Worm (Caenorhabditis elegans) whole organism, early embryonic: ENCODE data around the gene riok-3.

Experiments
- B0310.2 ChIP-seq: sonication (generic microtip); optimal IDR thresholded peaks from 2 replicates; lab custom pipeline; 2016; ENCODE audit warnings: mild to moderate bottlenecking, missing genetic modification characterization, missing compliant biosample characterization
- ama-1 ChIP-seq: fragments of 150-350 bp; optimal IDR thresholded peaks from 2 replicates; lab custom pipeline; 2014
- ceh-13 ChIP-seq: fragments of 200-800 bp; sonication (Bioruptor generic); optimal IDR thresholded peaks from 2 replicates; lab custom pipeline; 2018; ENCODE audit warnings: mild to moderate bottlenecking, missing genetic modification characterization, missing compliant biosample characterization
- flt-1 ChIP-seq: fragments of 200-800 bp; sonication (Bioruptor generic); IDR thresholded peaks from 2 replicates; pipeline ENCODE4 v1.3.6; 2022; ENCODE audit warnings: missing genetic modification characterization, missing compliant biosample characterization
- hmg-4 ChIP-seq: fragments of 200-800 bp; sonication (Bioruptor generic); optimal IDR thresholded peaks from 2 replicates; lab custom pipeline; 2018; ENCODE audit warnings: mild to moderate bottlenecking, missing genetic modification characterization, missing compliant biosample characterization
- pes-1 ChIP-seq: fragments of 200-800 bp; sonication (Bioruptor generic); IDR thresholded peaks from 2 replicates; pipeline ENCODE4 v1.3.6; 2022; ENCODE audit warnings: missing genetic modification reagents, missing genetic modification characterization, missing compliant biosample characterization
- scrt-1 ChIP-seq: fragments of 200-800 bp; sonication (Bioruptor generic); IDR thresholded peaks from 2 replicates; pipeline ENCODE4 v1.3.6; 2022; ENCODE audit warnings: missing genetic modification characterization, missing compliant biosample characterization
- sea-1 ChIP-seq: fragments of 200-800 bp; sonication (Bioruptor generic); conservative IDR thresholded peaks from 2 replicates; pipeline ENCODE4 v1.3.6; 2022; ENCODE audit warnings: missing genetic modification characterization, missing compliant biosample characterization
- tbx-11 ChIP-seq: fragments of 200-800 bp; sonication (Bioruptor generic); IDR thresholded peaks from 2 replicates; pipeline ENCODE4 v1.3.6; 2022; ENCODE audit warnings: missing genetic modification characterization, missing compliant biosample characterization
- tra-4 ChIP-seq: sonication (generic microtip); optimal IDR thresholded peaks from 2 replicates; lab custom pipeline; 2017; ENCODE audit warnings: missing genetic modification characterization, missing compliant biosample characterization

DNA sequence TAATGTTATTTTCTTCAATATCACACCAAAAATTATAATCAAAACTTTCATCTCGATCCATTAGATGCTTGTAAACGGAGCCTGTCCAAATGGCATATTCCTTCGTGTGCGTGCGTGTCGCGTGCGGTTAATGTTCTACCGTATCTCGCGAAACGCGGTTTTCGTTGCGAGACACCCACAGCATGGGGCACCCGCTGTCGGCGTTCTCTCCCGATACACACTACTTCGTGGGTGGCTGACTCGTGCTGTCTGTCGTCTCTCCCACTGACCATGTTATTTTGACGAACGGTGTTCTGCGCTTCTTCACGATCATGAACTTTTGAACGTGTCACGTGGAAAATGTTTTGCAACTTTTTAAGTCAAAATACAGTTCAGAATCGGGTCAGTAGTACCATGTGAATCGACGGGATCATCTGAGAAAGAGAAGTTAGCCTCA lies 39.3 kb downstream of the riok-3 start:
- TF ChIP-seq ama-1 (lab: Kevin White, UChicago) (peak; percentile 98), tbx-11 (peak; percentile 83), ceh-13 (GFP tag; lab: Kevin White, UChicago) (peak; percentile 54), flt-1 (GFP tag; lab: Robert Waterston, UW) (peak; percentile 89), tra-4 (tag; lab: Kevin White, UChicago) (peak; percentile 97), pes-1 (GFP tag; lab: Robert Waterston, UW) (peak; percentile 82), B0310.2 (tag; lab: Kevin White, UChicago) (peak; percentile 91), scrt-1 (GFP tag; lab: Robert Waterston, UW) (peak; percentile 81), hmg-4 (GFP tag; lab: Kevin White, UChicago) (peak; percentile 89), sea-1 (GFP tag; lab: Robert Waterston, UW) (peak; percentile 96)
